Worm (Caenorhabditis elegans) whole organism, young adult: ENCODE measurements around the gene F09F7.5.
A peak's percentile ranks its signal among the peaks of the same experiment; 100 is the strongest.

Experiments
- B0261.1 ChIP-seq: sonication (generic microtip); optimal IDR thresholded peaks from 2 replicates; lab custom pipeline; 2016; ENCODE audit warnings: mild to moderate bottlenecking, missing genetic modification characterization, moderate library complexity, missing compliant biosample characterization
- C06A6.2 ChIP-seq: fragments of 200-800 bp; sonication (Bioruptor generic); conservative IDR thresholded peaks from 2 replicates; pipeline ENCODE4 v1.3.6; 2022; ENCODE audit warnings: missing genetic modification characterization, missing compliant biosample characterization
- F10E7.11 ChIP-seq: sonication (generic microtip); optimal IDR thresholded peaks from 2 replicates; lab custom pipeline; 2017; ENCODE audit warnings: mild to moderate bottlenecking, missing genetic modification characterization, moderate library complexity, missing compliant biosample characterization
- F37B4.10 ChIP-seq: fragments of 200-800 bp; sonication (Bioruptor generic); IDR thresholded peaks from 2 replicates; pipeline ENCODE4 v1.3.6; 2022; ENCODE audit warnings: missing genetic modification characterization, missing compliant biosample characterization
- F52B5.7 ChIP-seq: sonication (generic microtip); optimal IDR thresholded peaks from 2 replicates; lab custom pipeline; 2016; ENCODE audit warnings: mild to moderate bottlenecking, missing genetic modification characterization, missing compliant biosample characterization
- aptf-2 ChIP-seq: fragments of 200-800 bp; sonication (Bioruptor generic); conservative IDR thresholded peaks from 2 replicates; pipeline ENCODE4 v1.3.6; 2022; ENCODE audit warnings: missing genetic modification reagents, missing genetic modification characterization, missing compliant biosample characterization
- attf-3 ChIP-seq: fragments of 200-800 bp; sonication (Bioruptor generic); conservative IDR thresholded peaks from 2 replicates; pipeline ENCODE4 v1.3.6; 2022; ENCODE audit warnings: missing genetic modification reagents, missing genetic modification characterization, missing compliant biosample characterization
- bed-1 ChIP-seq: fragments of 200-800 bp; sonication (Bioruptor generic); IDR thresholded peaks from 2 replicates; pipeline ENCODE4 v1.3.6; 2022; ENCODE audit warnings: missing genetic modification reagents, missing genetic modification characterization, missing compliant biosample characterization
- ceh-100 ChIP-seq: fragments of 200-800 bp; sonication (Bioruptor generic); IDR thresholded peaks from 2 replicates; pipeline ENCODE4 v1.3.6; 2022; ENCODE audit warnings: missing genetic modification reagents, missing genetic modification characterization, missing compliant biosample characterization
- ceh-58 ChIP-seq: fragments of 200-800 bp; sonication (Bioruptor generic); IDR thresholded peaks from 2 replicates; pipeline ENCODE4 v1.3.6; 2022; ENCODE audit warnings: missing genetic modification characterization, missing compliant biosample characterization
- chd-7 ChIP-seq: sonication (generic microtip); optimal IDR thresholded peaks from 2 replicates; lab custom pipeline; 2016; ENCODE audit warnings: mild to moderate bottlenecking, missing genetic modification characterization, moderate library complexity, missing compliant biosample characterization
- dpff-1 ChIP-seq: sonication (generic microtip); optimal IDR thresholded peaks from 2 replicates; lab custom pipeline; 2017; ENCODE audit warnings: mild to moderate bottlenecking, missing genetic modification characterization, missing compliant biosample characterization
- efl-1 ChIP-seq: fragments of 150-350 bp; optimal IDR thresholded peaks from 2 replicates; lab custom pipeline; 2014; ENCODE audit warnings: missing biosample characterization, missing genetic modification reagents, missing genetic modification characterization
- egl-18 ChIP-seq: fragments of 200-800 bp; sonication (Bioruptor generic); IDR thresholded peaks from 2 replicates; pipeline ENCODE4 v1.3.6; 2022; ENCODE audit warnings: missing genetic modification reagents, missing genetic modification characterization, missing compliant biosample characterization
- egrh-3 ChIP-seq: fragments of 200-800 bp; sonication (Bioruptor generic); IDR thresholded peaks from 2 replicates; pipeline ENCODE4 v1.3.6; 2022; ENCODE audit warnings: missing genetic modification reagents, missing genetic modification characterization, missing compliant biosample characterization
- ekl-4 ChIP-seq: fragments of 200-800 bp; sonication (Bioruptor generic); IDR thresholded peaks from 2 replicates; pipeline ENCODE4 v1.3.6; 2022; ENCODE audit warnings: missing genetic modification reagents, missing genetic modification characterization, missing compliant biosample characterization
- hlh-12 ChIP-seq: sonication (generic microtip); optimal IDR thresholded peaks from 2 replicates; lab custom pipeline; 2016; ENCODE audit warnings: missing genetic modification characterization, missing compliant biosample characterization
- hmg-1.2 ChIP-seq: fragments of 200-800 bp; sonication (Bioruptor generic); IDR thresholded peaks from 2 replicates; pipeline ENCODE4 v1.3.6; 2022; ENCODE audit warnings: missing genetic modification reagents, missing genetic modification characterization, missing compliant biosample characterization
- lag-1 ChIP-seq: fragments of 200-800 bp; sonication (Bioruptor generic); IDR thresholded peaks from 2 replicates; pipeline ENCODE4 v1.3.6; 2022; ENCODE audit warnings: missing genetic modification reagents, missing genetic modification characterization, missing compliant biosample characterization
- let-526 ChIP-seq: fragments of 200-800 bp; sonication (Bioruptor generic); IDR thresholded peaks from 2 replicates; pipeline ENCODE4 v1.3.6; 2022; ENCODE audit warnings: missing genetic modification reagents, missing genetic modification characterization, missing compliant biosample characterization
- lin-26 ChIP-seq: fragments of 200-800 bp; sonication (Bioruptor generic); IDR thresholded peaks from 2 replicates; pipeline ENCODE4 v1.3.6; 2022; ENCODE audit warnings: missing genetic modification reagents, missing genetic modification characterization, missing compliant biosample characterization
- lin-40 ChIP-seq: sonication (generic microtip); optimal IDR thresholded peaks from 2 replicates; lab custom pipeline; 2016; ENCODE audit warnings: missing genetic modification characterization, mild to moderate bottlenecking, missing compliant biosample characterization, missing genotype, missing genetic modification reagents
- lsl-1 ChIP-seq: fragments of 200-800 bp; sonication (Bioruptor generic); optimal IDR thresholded peaks from 2 replicates; lab custom pipeline; 2018; ENCODE audit warnings: mild to moderate bottlenecking, missing genetic modification characterization, moderate library complexity, missing compliant biosample characterization
- lsy-27 ChIP-seq: sonication (generic microtip); optimal IDR thresholded peaks from 2 replicates; lab custom pipeline; 2017; ENCODE audit warnings: missing genetic modification characterization, mild to moderate bottlenecking, missing compliant biosample characterization, antibody characterized with exemption, missing genotype, borderline replicate concordance; ENCODE audit not compliant: insufficient read depth
- madf-3 ChIP-seq: fragments of 200-800 bp; sonication (Bioruptor generic); IDR thresholded peaks from 2 replicates; pipeline ENCODE4 v1.3.6; 2022; ENCODE audit warnings: missing genetic modification reagents, missing genetic modification characterization, missing compliant biosample characterization
- mcd-1 ChIP-seq: fragments of 200-800 bp; sonication (Bioruptor generic); IDR thresholded peaks from 2 replicates; pipeline ENCODE4 v1.3.6; 2022; ENCODE audit warnings: missing genetic modification reagents, missing genetic modification characterization, missing compliant biosample characterization
- nfya-2 ChIP-seq: fragments of 200-800 bp; sonication (Bioruptor generic); IDR thresholded peaks from 2 replicates; pipeline ENCODE4 v1.3.6; 2022; ENCODE audit warnings: missing genetic modification reagents, missing genetic modification characterization, missing compliant biosample characterization
- nfyb-1 ChIP-seq: fragments of 200-800 bp; sonication (Bioruptor generic); IDR thresholded peaks from 2 replicates; pipeline ENCODE4 v1.3.6; 2022; ENCODE audit warnings: missing genetic modification reagents, missing genetic modification characterization, missing compliant biosample characterization
- nhr-90 ChIP-seq: sonication (generic microtip); optimal IDR thresholded peaks from 2 replicates; lab custom pipeline; 2016; ENCODE audit warnings: missing genotype, mild to moderate bottlenecking, missing genetic modification characterization, missing compliant biosample characterization
- pbrm-1 ChIP-seq: fragments of 200-800 bp; sonication (Bioruptor generic); IDR thresholded peaks from 2 replicates; pipeline ENCODE4 v1.3.6; 2022; ENCODE audit warnings: missing genetic modification reagents, missing genetic modification characterization, missing compliant biosample characterization
- rcor-1 ChIP-seq: fragments of 200-800 bp; sonication (Bioruptor generic); IDR thresholded peaks from 2 replicates; pipeline ENCODE4 v1.3.6; 2022; ENCODE audit warnings: missing genetic modification reagents, missing genetic modification characterization, missing compliant biosample characterization
- snpc-3.4 ChIP-seq: sonication (generic microtip); optimal IDR thresholded peaks from 2 replicates; lab custom pipeline; 2017; ENCODE audit warnings: missing genetic modification characterization, mild to moderate bottlenecking, missing compliant biosample characterization, antibody characterized with exemption, moderate library complexity, missing genotype, missing genetic modification reagents
- snpc-4 ChIP-seq, 5 experiments: fragments of 150-350 bp in 1 of 5; sonication (generic microtip) in 4 of 5; optimal IDR thresholded peaks; 2 replicates each; lab custom pipeline; 2014 to 2018; ENCODE audit warnings: missing genetic modification characterization in 5 of 5, missing biosample characterization in 3 of 5, antibody characterized with exemption in 2 of 5, mild to moderate bottlenecking in 2 of 5, missing compliant biosample characterization in 2 of 5, missing genotype in 2 of 5, moderate library complexity in 2 of 5, missing genetic modification reagents in 1 of 5
- tbp1 ChIP-seq: fragments of 200-800 bp; sonication (Bioruptor generic); optimal IDR thresholded peaks from 2 replicates; lab custom pipeline; 2018; ENCODE audit warnings: mild to moderate bottlenecking, missing genetic modification characterization, missing compliant biosample characterization
- zfh-2 ChIP-seq: fragments of 200-800 bp; sonication (Bioruptor generic); conservative IDR thresholded peaks from 2 replicates; pipeline ENCODE4 v1.3.6; 2022; ENCODE audit warnings: missing genetic modification reagents, missing genetic modification characterization, missing compliant biosample characterization
- ztf-26 ChIP-seq: sonication (generic microtip); optimal IDR thresholded peaks from 2 replicates; lab custom pipeline; 2017; ENCODE audit warnings: missing genetic modification characterization, missing compliant biosample characterization
- ztf-3 ChIP-seq: fragments of 200-800 bp; sonication (Bioruptor generic); optimal IDR thresholded peaks from 2 replicates; lab custom pipeline; 2018; ENCODE audit warnings: mild to moderate bottlenecking, missing genetic modification characterization, missing compliant biosample characterization
- ztf-6 ChIP-seq: fragments of 200-800 bp; sonication (Bioruptor generic); IDR thresholded peaks from 2 replicates; pipeline ENCODE4 v1.3.6; 2022; ENCODE audit warnings: missing genetic modification reagents, missing genetic modification characterization, missing compliant biosample characterization

Gene F09F7.5

DNA sequence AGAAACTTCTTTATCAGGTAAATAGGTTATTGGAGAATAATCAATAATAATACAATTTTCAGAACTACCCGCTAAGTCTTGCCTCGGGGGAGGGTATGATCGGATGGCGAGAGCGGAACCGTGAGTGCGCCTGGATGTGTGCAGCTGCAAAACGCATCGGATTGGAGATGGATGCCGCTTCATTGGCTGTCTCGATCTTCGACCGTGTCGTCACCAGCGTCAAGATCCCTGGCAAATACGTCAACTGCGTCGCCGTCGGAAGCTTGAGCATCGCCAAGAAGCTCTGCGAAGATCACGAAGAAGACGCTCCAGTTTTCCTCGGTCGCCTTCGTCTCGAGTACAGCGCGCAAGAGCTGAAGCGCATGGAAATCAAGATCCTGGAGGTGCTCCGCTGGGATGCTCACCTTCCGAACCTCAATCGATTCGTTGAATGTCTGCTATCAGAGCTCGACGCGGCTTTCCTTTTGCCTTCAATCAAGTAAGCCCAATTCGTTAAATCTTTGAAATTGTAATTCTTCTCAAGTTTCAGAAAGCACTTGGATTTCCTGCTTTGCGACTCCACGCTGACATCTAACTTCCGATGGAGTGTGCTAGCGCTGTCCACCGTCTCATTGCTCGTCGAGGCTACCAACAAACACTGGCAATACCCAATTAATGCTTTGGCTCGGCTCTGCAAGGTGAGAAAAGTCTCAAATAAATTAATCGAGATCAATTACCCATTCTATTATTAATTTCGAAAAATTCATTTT, 41.9 kb upstream of the F09F7.5 start:
- TF ChIP-seq lsl-1 (GFP tag; lab: Kevin White, UChicago) (no peak), let-526 (GFP tag; lab: Robert Waterston, UW) (no peak), tbp1 (GFP tag; lab: Kevin White, UChicago) (no peak), egrh-3 (GFP tag; lab: Robert Waterston, UW) (peak; percentile 72), madf-3 (GFP tag; lab: Robert Waterston, UW) (no peak), hlh-12 (tag; lab: Kevin White, UChicago) (no peak), nhr-90 (tag; lab: Kevin White, UChicago) (no peak), nfyb-1 (GFP tag; lab: Robert Waterston, UW) (no peak), bed-1 (GFP tag; lab: Robert Waterston, UW) (no peak), rcor-1 (GFP tag; lab: Robert Waterston, UW) (no peak), lin-40 (tag; lab: Kevin White, UChicago) (no peak), F10E7.11 (no peak), aptf-2 (GFP tag; lab: Robert Waterston, UW) (no peak), lag-1 (no peak), lin-26 (GFP tag; lab: Robert Waterston, UW) (peak; percentile 37; the same call in 1 of the 2 replicates), F37B4.10 (GFP tag; lab: Robert Waterston, UW) (no peak), efl-1 (GFP tag; lab: Kevin White, UChicago) (no peak), B0261.1 (tag; lab: Kevin White, UChicago) (no peak), dpff-1 (tag; lab: Kevin White, UChicago) (no peak), C06A6.2 (no peak), ekl-4 (GFP tag; lab: Robert Waterston, UW) (0 out of 2 replicates have a peak, but pooled peaks have one; percentile 14), snpc-3.4 (no peak), ztf-26 (tag; lab: Kevin White, UChicago) (no peak), ztf-3 (GFP tag; lab: Kevin White, UChicago) (no peak), chd-7 (tag; lab: Kevin White, UChicago) (no peak), attf-3 (no peak; the same call in 1 of the 2 replicates), nfya-2 (0 out of 2 replicates have a peak, but pooled peaks have one; percentile 56), ztf-6 (GFP tag; lab: Robert Waterston, UW) (no peak), mcd-1 (GFP tag; lab: Robert Waterston, UW) (0 out of 2 replicates have a peak, but pooled peaks have one; percentile 21), zfh-2 (GFP tag; lab: Robert Waterston, UW) (peak; percentile 88), lsy-27 (tag; lab: Kevin White, UChicago) (no peak), F52B5.7 (no peak), egl-18 (no peak), snpc-4 (GFP tag; optimal IDR thresholded peaks at IDR 0.05; lab: Kevin White, UChicago) (no peak), snpc-4 (tag; optimal IDR thresholded peaks at IDR 0.05; lab: Kevin White, UChicago) (no peak)

DNA sequence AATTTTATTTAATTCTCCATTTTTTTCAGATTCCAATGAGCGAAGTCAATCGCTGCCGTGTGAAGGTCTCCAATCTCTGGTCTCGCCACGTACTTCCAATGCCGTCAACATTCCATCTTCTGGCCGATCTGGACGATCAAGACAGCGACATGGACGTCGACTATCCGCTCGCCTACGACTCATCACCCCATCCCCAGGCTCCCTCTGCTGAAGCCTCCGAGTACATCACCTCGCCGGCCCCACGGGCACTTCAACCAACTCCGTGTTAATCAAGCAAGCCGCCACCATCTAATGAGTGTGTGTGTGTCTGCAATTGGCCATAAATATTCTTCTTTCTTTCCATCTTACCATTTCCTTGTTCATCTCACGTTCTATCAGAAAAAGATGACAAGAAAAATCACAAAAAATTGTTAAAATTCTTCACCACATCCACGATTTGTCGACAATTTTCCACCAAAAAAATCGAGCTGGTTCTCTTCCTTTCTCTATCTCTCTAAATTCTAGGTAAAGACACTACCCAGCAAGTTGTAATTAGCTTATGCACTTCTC, 41.2 kb upstream of the F09F7.5 start:
- TF ChIP-seq ekl-4 (GFP tag; lab: Robert Waterston, UW): no peak
- TF ChIP-seq ceh-100 (GFP tag; lab: Robert Waterston, UW): peak; percentile 26; the same call in 1 of the 2 replicates
- 0 out of 2 replicates have a peak, but pooled peaks have one; percentile 6 for TF ChIP-seq hmg-1.2
- TF ChIP-seq mcd-1 (GFP tag; lab: Robert Waterston, UW): 0 out of 2 replicates have a peak, but pooled peaks have one; percentile 6
- no peak for TF ChIP-seq madf-3 (GFP tag; lab: Robert Waterston, UW)
- peak; percentile 69 for TF ChIP-seq zfh-2 (GFP tag; lab: Robert Waterston, UW)
- TF ChIP-seq ceh-58 (GFP tag; lab: Robert Waterston, UW): no peak
- TF ChIP-seq pbrm-1 (GFP tag; lab: Robert Waterston, UW): no peak
